Worm (Caenorhabditis elegans) whole organism, L2 larva: ENCODE measurements around the gene dpy-10.

ENCODE experiments used
- C34F6.9 ChIP-seq: fragments of 150-350 bp; optimal IDR thresholded peaks from 2 replicates; lab custom pipeline; 2014; ENCODE audit warnings: missing biosample characterization, missing genetic modification characterization
- R02D3.7 ChIP-seq: fragments of 150-350 bp; optimal IDR thresholded peaks from 2 replicates; lab custom pipeline; 2014; ENCODE audit warnings: missing biosample characterization, missing genetic modification characterization
- Y55F3AM.14 ChIP-seq: fragments of 200-800 bp; sonication (Bioruptor generic); optimal IDR thresholded peaks from 2 replicates; lab custom pipeline; 2018; ENCODE audit warnings: mild to moderate bottlenecking, missing genetic modification characterization, missing compliant biosample characterization
- alr-1 ChIP-seq: fragments of 150-350 bp; optimal IDR thresholded peaks from 2 replicates; lab custom pipeline; 2014; ENCODE audit warnings: missing biosample characterization, missing genetic modification characterization
- blmp-1 ChIP-seq: sonication (generic microtip); optimal IDR thresholded peaks from 2 replicates; lab custom pipeline; 2017; ENCODE audit warnings: missing genetic modification characterization, mild to moderate bottlenecking, missing compliant biosample characterization, antibody characterized with exemption, moderate library complexity; ENCODE audit not compliant: insufficient read depth
- ceh-16 ChIP-seq: fragments of 150-350 bp; optimal IDR thresholded peaks from 2 replicates; lab custom pipeline; 2014; ENCODE audit warnings: missing biosample characterization, missing genetic modification characterization
- crh-2 ChIP-seq: sonication (generic microtip); optimal IDR thresholded peaks from 2 replicates; lab custom pipeline; 2017; ENCODE audit warnings: missing biosample characterization, missing genetic modification characterization
- dmd-4 ChIP-seq: sonication (generic microtip); optimal IDR thresholded peaks from 2 replicates; lab custom pipeline; 2017; ENCODE audit warnings: missing biosample characterization, missing genetic modification characterization
- egl-27 ChIP-seq: sonication (generic microtip); optimal IDR thresholded peaks from 3 replicates; lab custom pipeline; 2017; ENCODE audit warnings: missing biosample characterization, missing genetic modification reagents, missing genetic modification characterization
- elt-3 ChIP-seq: sonication (generic microtip); optimal IDR thresholded peaks from 2 replicates; lab custom pipeline; 2017; ENCODE audit warnings: missing biosample characterization, missing genetic modification characterization
- fos-1 ChIP-seq: fragments of 150-350 bp; optimal IDR thresholded peaks from 2 replicates; lab custom pipeline; 2014; ENCODE audit warnings: missing biosample characterization, missing genetic modification characterization
- gmeb-1 ChIP-seq: fragments of 150-350 bp; optimal IDR thresholded peaks from 2 replicates; lab custom pipeline; 2014; ENCODE audit warnings: missing biosample characterization, missing genetic modification characterization
- lin-11 ChIP-seq: fragments of 150-350 bp; sonication (generic microtip); optimal IDR thresholded peaks from 2 replicates; lab custom pipeline; 2014; ENCODE audit warnings: missing biosample characterization, missing genetic modification characterization, inconsistent platforms, mixed read lengths
- lin-13 ChIP-seq: fragments of 150-350 bp; optimal IDR thresholded peaks from 2 replicates; lab custom pipeline; 2014; ENCODE audit warnings: missing biosample characterization, missing genetic modification reagents, missing genetic modification characterization
- lin-39 ChIP-seq: fragments of 150-350 bp; optimal IDR thresholded peaks from 2 replicates; lab custom pipeline; 2014; ENCODE audit warnings: missing biosample characterization, missing genetic modification reagents, missing genetic modification characterization
- lsy-2 ChIP-seq, 2 experiments: fragments of 150-350 bp in 1 of 2; sonication (generic microtip) in 1 of 2; optimal IDR thresholded peaks; 2 replicates each; lab custom pipeline; 2014 to 2017; ENCODE audit warnings: missing biosample characterization in 2 of 2, missing genetic modification characterization in 2 of 2
- mab-5 ChIP-seq: fragments of 150-350 bp; optimal IDR thresholded peaks from 2 replicates; lab custom pipeline; 2014; ENCODE audit warnings: missing biosample characterization, missing genetic modification characterization
- mbf-1 ChIP-seq: sonication (generic microtip); optimal IDR thresholded peaks from 2 replicates; lab custom pipeline; 2017; ENCODE audit warnings: missing biosample characterization, missing genetic modification characterization
- nhr-11 ChIP-seq: fragments of 150-350 bp; optimal IDR thresholded peaks from 2 replicates; lab custom pipeline; 2014; ENCODE audit warnings: missing biosample characterization, missing genetic modification characterization
- nhr-12 ChIP-seq: fragments of 150-350 bp; optimal IDR thresholded peaks from 2 replicates; lab custom pipeline; 2014; ENCODE audit warnings: missing biosample characterization, missing genetic modification characterization
- nhr-129 ChIP-seq: fragments of 150-350 bp; optimal IDR thresholded peaks from 2 replicates; lab custom pipeline; 2014; ENCODE audit warnings: missing biosample characterization, missing genetic modification characterization
- nhr-23 ChIP-seq: fragments of 150-350 bp; optimal IDR thresholded peaks from 2 replicates; lab custom pipeline; 2014; ENCODE audit warnings: missing biosample characterization, missing genetic modification reagents, missing genetic modification characterization
- nhr-237 ChIP-seq: fragments of 150-350 bp; optimal IDR thresholded peaks from 2 replicates; lab custom pipeline; 2014; ENCODE audit warnings: missing biosample characterization, missing genetic modification characterization
- nhr-25 ChIP-seq: fragments of 150-350 bp; sonication (generic microtip); optimal IDR thresholded peaks from 3 replicates; lab custom pipeline; 2014; ENCODE audit warnings: missing biosample characterization, missing genetic modification characterization
- nhr-6 ChIP-seq: fragments of 150-350 bp; optimal IDR thresholded peaks from 2 replicates; lab custom pipeline; 2014; ENCODE audit warnings: missing biosample characterization, missing genetic modification characterization
- nhr-77 ChIP-seq: fragments of 150-350 bp; optimal IDR thresholded peaks from 2 replicates; lab custom pipeline; 2014; ENCODE audit warnings: missing biosample characterization, missing genetic modification characterization
- peb-1 ChIP-seq: fragments of 150-350 bp; optimal IDR thresholded peaks from 2 replicates; lab custom pipeline; 2014; ENCODE audit warnings: missing biosample characterization, missing genetic modification characterization
- sem-4 ChIP-seq: fragments of 150-350 bp; optimal IDR thresholded peaks from 2 replicates; lab custom pipeline; 2014; ENCODE audit warnings: missing biosample characterization, missing genetic modification reagents, missing genetic modification characterization
- skn-1 ChIP-seq: sonication (generic microtip); optimal IDR thresholded peaks from 2 replicates; lab custom pipeline; 2017; ENCODE audit warnings: missing biosample characterization, missing genetic modification characterization
- sma-3 ChIP-seq: sonication (generic microtip); optimal IDR thresholded peaks from 2 replicates; lab custom pipeline; 2016; ENCODE audit warnings: missing genetic modification reagents, missing genetic modification characterization, missing compliant biosample characterization
- sma-9 ChIP-seq, 2 experiments: fragments of 150-350 bp in 1 of 2; sonication (generic microtip) in 1 of 2; optimal IDR thresholded peaks; 2 replicates each; lab custom pipeline; 2014 to 2016; ENCODE audit warnings: missing genetic modification characterization in 2 of 2, mild to moderate bottlenecking in 1 of 2, missing biosample characterization in 1 of 2, missing compliant biosample characterization in 1 of 2, missing genetic modification reagents in 1 of 2, moderate library complexity in 1 of 2
- unc-39 ChIP-seq: fragments of 150-350 bp; optimal IDR thresholded peaks from 2 replicates; lab custom pipeline; 2014; ENCODE audit warnings: missing biosample characterization, missing genetic modification characterization
- unc-55 ChIP-seq: fragments of 150-350 bp; sonication (generic microtip); optimal IDR thresholded peaks from 3 replicates; lab custom pipeline; 2014; ENCODE audit warnings: missing biosample characterization, missing genetic modification reagents, missing genetic modification characterization
- unc-62 ChIP-seq: fragments of 150-350 bp; optimal IDR thresholded peaks from 2 replicates; lab custom pipeline; 2014; ENCODE audit warnings: missing biosample characterization, missing genetic modification reagents, missing genetic modification characterization
- zag-1 ChIP-seq: fragments of 150-350 bp; optimal IDR thresholded peaks from 2 replicates; lab custom pipeline; 2014; ENCODE audit warnings: missing biosample characterization, missing genetic modification characterization
- ztf-11 ChIP-seq: sonication (generic microtip); optimal IDR thresholded peaks from 2 replicates; lab custom pipeline; 2017; ENCODE audit warnings: missing biosample characterization, missing genetic modification characterization
- ztf-4 ChIP-seq: fragments of 150-350 bp; optimal IDR thresholded peaks from 2 replicates; lab custom pipeline; 2014; ENCODE audit warnings: missing biosample characterization, missing genetic modification characterization

dpy-10 gene

ce11 chrII:6673894-6674293 is 38.1 kb downstream of the dpy-10 start, which contains the start of gene H43E16.1:
H43E16.1 (plus strand) TSS chrII:6674268.
- TF ChIP-seq ceh-16 (tag; lab: Kevin White, UChicago) (no peak), blmp-1 (no peak), nhr-12 (tag; lab: Kevin White, UChicago) (no peak), nhr-77 (tag; lab: Kevin White, UChicago) (no peak), nhr-129 (tag; lab: Kevin White, UChicago) (no peak), C34F6.9 (tag; lab: Kevin White, UChicago) (no peak), sma-9 (GFP tag; optimal IDR thresholded peaks at IDR 0.05; lab: Kevin White, UChicago) (peak; percentile 45), sma-9 (tag; optimal IDR thresholded peaks at IDR 0.05; lab: Kevin White, UChicago) (no peak), Y55F3AM.14 (no peak), mab-5 (tag; lab: Kevin White, UChicago) (no peak), fos-1 (tag; lab: Kevin White, UChicago) (peak; percentile 95), peb-1 (tag; lab: Kevin White, UChicago) (no peak), unc-55 (GFP tag; lab: Kevin White, UChicago) (no peak), zag-1 (tag; lab: Kevin White, UChicago) (no peak)

- no peak for TF ChIP-seq Y55F3AM.14
- no peak for TF ChIP-seq alr-1 (tag; lab: Kevin White, UChicago)
- TF ChIP-seq nhr-11 (tag; lab: Kevin White, UChicago), result no peak
- no peak for TF ChIP-seq elt-3
- no peak for TF ChIP-seq nhr-23 (tag; lab: Kevin White, UChicago)
Observed at ce11 chrII:6668496-6668895, 43.5 kb downstream of the dpy-10 start.

- TF ChIP-seq nhr-129 (tag; lab: Kevin White, UChicago) (no peak), zag-1 (tag; lab: Kevin White, UChicago) (no peak), nhr-77 (tag; lab: Kevin White, UChicago) (no peak), sma-9 (GFP tag; optimal IDR thresholded peaks at IDR 0.05; lab: Kevin White, UChicago) (no peak), sma-9 (tag; optimal IDR thresholded peaks at IDR 0.05; lab: Kevin White, UChicago) (no peak), nhr-25 (tag; lab: Kevin White, UChicago) (no peak), mbf-1 (tag; lab: Kevin White, UChicago) (no peak), lsy-2 (tag; optimal IDR thresholded peaks at IDR 0.05; lab: Kevin White, UChicago) (no peak), C34F6.9 (tag; lab: Kevin White, UChicago) (no peak), ztf-11 (tag; lab: Kevin White, UChicago) (no peak), gmeb-1 (tag; lab: Kevin White, UChicago) (no peak), blmp-1 (no peak), nhr-6 (tag; lab: Kevin White, UChicago) (no peak)
Observed at ce11 chrII:6667534-6667933, 44.5 kb downstream of the dpy-10 start.

ce11 chrII:6666598-6666997 is 45.4 kb downstream of the dpy-10 start, which contains the start of gene T19D12.1:
T19D12.1 (plus strand) TSS chrII:6666898.
- TF ChIP-seq ceh-16 (tag; lab: Kevin White, UChicago) (no peak), zag-1 (tag; lab: Kevin White, UChicago) (no peak), elt-3 (no peak), ztf-4 (no peak), blmp-1 (no peak), crh-2 (tag; lab: Kevin White, UChicago) (no peak), skn-1 (tag; lab: Kevin White, UChicago) (no peak), nhr-77 (tag; lab: Kevin White, UChicago) (no peak), dmd-4 (no peak), peb-1 (tag; lab: Kevin White, UChicago) (no peak), mab-5 (tag; lab: Kevin White, UChicago) (no peak), nhr-237 (no peak), sma-9 (GFP tag; optimal IDR thresholded peaks at IDR 0.05; lab: Kevin White, UChicago) (no peak), sma-9 (tag; optimal IDR thresholded peaks at IDR 0.05; lab: Kevin White, UChicago) (no peak), unc-62 (GFP tag; lab: Kevin White, UChicago) (no peak), nhr-25 (tag; lab: Kevin White, UChicago) (no peak), lin-13 (GFP tag; lab: Kevin White, UChicago) (no peak), fos-1 (tag; lab: Kevin White, UChicago) (no peak), sem-4 (tag; lab: Kevin White, UChicago) (no peak), lsy-2 (tag; optimal IDR thresholded peaks at IDR 0.05; lab: Kevin White, UChicago) (no peak)

- no peak for TF ChIP-seq R02D3.7 (tag; lab: Kevin White, UChicago)
- no peak for TF ChIP-seq sma-3 (GFP tag; lab: Kevin White, UChicago)
- no peak for TF ChIP-seq lsy-2 (tag; optimal IDR thresholded peaks at IDR 0.05; lab: Kevin White, UChicago)
- TF ChIP-seq unc-55 (GFP tag; lab: Kevin White, UChicago), result no peak
- TF ChIP-seq nhr-129 (tag; lab: Kevin White, UChicago), result no peak
- no peak for TF ChIP-seq nhr-25 (tag; lab: Kevin White, UChicago)
- TF ChIP-seq sma-9 (GFP tag; optimal IDR thresholded peaks at IDR 0.05; lab: Kevin White, UChicago), result peak; percentile 14
- no peak for TF ChIP-seq sma-9 (tag; optimal IDR thresholded peaks at IDR 0.05; lab: Kevin White, UChicago)
- no peak for TF ChIP-seq lin-11 (tag; lab: Kevin White, UChicago)
- no peak for TF ChIP-seq egl-27
- TF ChIP-seq fos-1 (tag; lab: Kevin White, UChicago), result peak; percentile 81
- no peak for TF ChIP-seq lin-39 (tag; lab: Kevin White, UChicago)
- no peak for TF ChIP-seq Y55F3AM.14
- no peak for TF ChIP-seq unc-39 (tag; lab: Kevin White, UChicago)
- TF ChIP-seq blmp-1, result no peak
Observed at ce11 chrII:6665908-6666307, 46.1 kb downstream of the dpy-10 start.
